Worm (Caenorhabditis elegans) whole organism, L1 larva: ENCODE results near the gene srh-47.
A peak's percentile ranks its signal among the peaks of the same experiment; 100 is the strongest.

ENCODE experiments used
- F16B12.6 ChIP-seq: fragments of 150-350 bp; optimal IDR thresholded peaks from 2 replicates; lab custom pipeline; 2014; ENCODE audit warnings: missing biosample characterization, missing genetic modification characterization
- aly-2 ChIP-seq: fragments of 150-350 bp; optimal IDR thresholded peaks from 2 replicates; lab custom pipeline; 2014; ENCODE audit warnings: missing biosample characterization, missing genetic modification characterization
- ceh-82 ChIP-seq, 3 experiments: fragments of 150-350 bp in 1 of 3; sonication (generic microtip) in 2 of 3; optimal IDR thresholded peaks; 2 replicates each; lab custom pipeline; 2014 to 2017; ENCODE audit warnings: missing biosample characterization in 3 of 3, missing genetic modification characterization in 3 of 3
- ceh-90 ChIP-seq: sonication (generic microtip); optimal IDR thresholded peaks from 2 replicates; lab custom pipeline; 2016; ENCODE audit warnings: missing genetic modification characterization, missing compliant biosample characterization
- ces-1 ChIP-seq: fragments of 150-350 bp; optimal IDR thresholded peaks from 2 replicates; lab custom pipeline; 2014; ENCODE audit warnings: missing biosample characterization, missing genetic modification reagents, missing genetic modification characterization
- dpl-1 ChIP-seq, 3 experiments: fragments of 150-350 bp in 2 of 3; sonication (generic microtip) in 1 of 3; optimal IDR thresholded peaks; 2 replicates each; lab custom pipeline; 2014 to 2017; ENCODE audit warnings: missing biosample characterization in 3 of 3, missing genetic modification characterization in 3 of 3, missing genetic modification reagents in 3 of 3
- dsc-1 ChIP-seq: sonication (generic microtip); optimal IDR thresholded peaks from 2 replicates; lab custom pipeline; 2016; ENCODE audit warnings: mild to moderate bottlenecking, missing genetic modification characterization, missing compliant biosample characterization
- efl-1 ChIP-seq, 4 experiments: fragments of 150-350 bp; optimal IDR thresholded peaks in 3 of 4; peaks in 1 of 4; 1 replicate in 1 of 4; 2 replicates in 3 of 4; lab custom pipeline; 2014; ENCODE audit warnings: missing biosample characterization in 2 of 4, missing genetic modification characterization in 2 of 4, missing genetic modification reagents in 2 of 4
- egl-27 ChIP-seq, 2 experiments: fragments of 150-350 bp in 1 of 2; sonication (generic microtip); optimal IDR thresholded peaks; 3 replicates each; lab custom pipeline; 2017 to 2018; ENCODE audit warnings: missing biosample characterization in 2 of 2, missing genetic modification characterization in 2 of 2, missing genetic modification reagents in 2 of 2
- elt-2 ChIP-seq: sonication (generic microtip); optimal IDR thresholded peaks from 2 replicates; lab custom pipeline; 2016; ENCODE audit warnings: missing genetic modification characterization, mild to moderate bottlenecking, inconsistent platforms, missing compliant biosample characterization, missing genetic modification reagents
- elt-3 ChIP-seq, 6 experiments: fragments of 150-350 bp in 1 of 6; sonication (generic microtip); optimal IDR thresholded peaks; 2 replicates each; lab custom pipeline; 2017 to 2018; ENCODE audit warnings: missing biosample characterization in 6 of 6, missing genetic modification characterization in 6 of 6, inconsistent platforms in 1 of 6
- fkh-10 ChIP-seq: sonication (generic microtip); optimal IDR thresholded peaks from 2 replicates; lab custom pipeline; 2017; ENCODE audit warnings: missing biosample characterization, missing genetic modification reagents, missing genetic modification characterization
- fkh-8 ChIP-seq: sonication (generic microtip); optimal IDR thresholded peaks from 2 replicates; lab custom pipeline; 2016; ENCODE audit warnings: mild to moderate bottlenecking, missing genetic modification characterization, missing compliant biosample characterization
- grh-1 ChIP-seq: fragments of 200-800 bp; sonication (Bioruptor generic); IDR thresholded peaks from 2 replicates; pipeline ENCODE4 v1.3.6; 2022; ENCODE audit warnings: missing genetic modification reagents, missing genetic modification characterization, missing compliant biosample characterization
- hpl-2 ChIP-seq: fragments of 150-350 bp; optimal IDR thresholded peaks from 2 replicates; lab custom pipeline; 2014; ENCODE audit warnings: missing biosample characterization, missing genetic modification reagents, missing genetic modification characterization
- isw-1 ChIP-seq: fragments of 200-800 bp; sonication (Bioruptor generic); IDR thresholded peaks from 2 replicates; pipeline ENCODE4 v1.3.6; 2022; ENCODE audit warnings: missing genetic modification characterization, missing compliant biosample characterization
- lin-13 ChIP-seq: fragments of 150-350 bp; optimal IDR thresholded peaks from 2 replicates; lab custom pipeline; 2014; ENCODE audit warnings: missing biosample characterization, missing genetic modification reagents, missing genetic modification characterization
- lin-14 ChIP-seq: fragments of 200-800 bp; sonication (Bioruptor generic); optimal IDR thresholded peaks from 2 replicates; lab custom pipeline; 2018; ENCODE audit warnings: mild to moderate bottlenecking, missing genetic modification characterization, moderate library complexity, missing compliant biosample characterization
- lin-39 ChIP-seq: fragments of 150-350 bp; optimal IDR thresholded peaks from 2 replicates; lab custom pipeline; 2014; ENCODE audit warnings: missing biosample characterization, missing genetic modification reagents, missing genetic modification characterization
- lsy-2 ChIP-seq, 2 experiments: fragments of 150-350 bp; optimal IDR thresholded peaks; 2 replicates each; lab custom pipeline; 2014; ENCODE audit warnings: missing biosample characterization in 2 of 2, missing genetic modification characterization in 2 of 2
- mab-9 ChIP-seq: fragments of 200-800 bp; sonication (Bioruptor generic); IDR thresholded peaks from 2 replicates; pipeline ENCODE4 v1.3.6; 2022; ENCODE audit warnings: missing genetic modification reagents, missing genetic modification characterization, missing compliant biosample characterization
- mdl-1 ChIP-seq, 2 experiments: fragments of 150-350 bp; optimal IDR thresholded peaks; 2 replicates each; lab custom pipeline; 2014 to 2017; ENCODE audit warnings: missing biosample characterization in 2 of 2, missing genetic modification characterization in 2 of 2, inconsistent platforms in 1 of 2
- mef-2 ChIP-seq: fragments of 150-350 bp; optimal IDR thresholded peaks from 2 replicates; lab custom pipeline; 2014; ENCODE audit warnings: missing biosample characterization, missing genetic modification characterization
- mep-1 ChIP-seq: fragments of 150-350 bp; optimal IDR thresholded peaks from 2 replicates; lab custom pipeline; 2014; ENCODE audit warnings: missing biosample characterization, missing genetic modification characterization
- nhr-71 ChIP-seq: sonication (generic microtip); optimal IDR thresholded peaks from 2 replicates; lab custom pipeline; 2016; ENCODE audit warnings: mild to moderate bottlenecking, missing genetic modification characterization, moderate library complexity, missing compliant biosample characterization
- nhr-76 ChIP-seq: sonication (generic microtip); optimal IDR thresholded peaks from 2 replicates; lab custom pipeline; 2017; ENCODE audit warnings: missing biosample characterization, missing genetic modification characterization
- nhr-77 ChIP-seq: fragments of 150-350 bp; optimal IDR thresholded peaks from 2 replicates; lab custom pipeline; 2014; ENCODE audit warnings: missing biosample characterization, missing genetic modification characterization
- nhr-84 ChIP-seq: sonication (generic microtip); optimal IDR thresholded peaks from 2 replicates; lab custom pipeline; 2017; ENCODE audit warnings: missing biosample characterization, missing genetic modification characterization
- nhr-90 ChIP-seq: sonication (generic microtip); optimal IDR thresholded peaks from 2 replicates; lab custom pipeline; 2016; ENCODE audit warnings: mild to moderate bottlenecking, missing genetic modification characterization, missing compliant biosample characterization; ENCODE audit not compliant: poor library complexity
- pqm-1 ChIP-seq: sonication (generic microtip); optimal IDR thresholded peaks from 3 replicates; lab custom pipeline; 2017; ENCODE audit warnings: missing biosample characterization, missing genetic modification characterization
- rnt-1 ChIP-seq: sonication (generic microtip); optimal IDR thresholded peaks from 2 replicates; lab custom pipeline; 2016; ENCODE audit warnings: mild to moderate bottlenecking, missing genetic modification characterization, moderate library complexity, missing compliant biosample characterization
- skn-1 ChIP-seq: fragments of 150-350 bp; optimal IDR thresholded peaks from 2 replicates; lab custom pipeline; 2014; ENCODE audit warnings: missing biosample characterization, missing genetic modification characterization
- snpc-4 ChIP-seq: fragments of 150-350 bp; optimal IDR thresholded peaks from 2 replicates; lab custom pipeline; 2014; ENCODE audit warnings: missing biosample characterization, missing genetic modification characterization
- snu-23 ChIP-seq: sonication (generic microtip); optimal IDR thresholded peaks from 2 replicates; lab custom pipeline; 2016; ENCODE audit warnings: missing genetic modification characterization, missing compliant biosample characterization
- sox-4 ChIP-seq: sonication (generic microtip); optimal IDR thresholded peaks from 2 replicates; lab custom pipeline; 2016; ENCODE audit warnings: missing genetic modification characterization, missing compliant biosample characterization
- sptf-1 ChIP-seq: fragments of 150-350 bp; optimal IDR thresholded peaks from 2 replicates; lab custom pipeline; 2014; ENCODE audit warnings: missing biosample characterization, missing genetic modification characterization
- sup-37 ChIP-seq: fragments of 200-800 bp; sonication (Bioruptor generic); optimal IDR thresholded peaks from 2 replicates; lab custom pipeline; 2018; ENCODE audit warnings: mild to moderate bottlenecking, missing genetic modification characterization, missing compliant biosample characterization
- tlp-1 ChIP-seq: fragments of 150-350 bp; optimal IDR thresholded peaks from 2 replicates; lab custom pipeline; 2014; ENCODE audit warnings: missing biosample characterization, missing genetic modification characterization
- unc-30 ChIP-seq: sonication (generic microtip); optimal IDR thresholded peaks from 2 replicates; lab custom pipeline; 2017; ENCODE audit warnings: missing biosample characterization, missing genetic modification characterization
- unc-62 ChIP-seq: fragments of 150-350 bp; optimal IDR thresholded peaks from 2 replicates; lab custom pipeline; 2014; ENCODE audit warnings: missing biosample characterization, missing genetic modification reagents, missing genetic modification characterization
- unc-86 ChIP-seq: sonication (generic microtip); optimal IDR thresholded peaks from 2 replicates; lab custom pipeline; 2016; ENCODE audit warnings: missing genetic modification characterization, missing compliant biosample characterization
- unc-98 ChIP-seq: fragments of 200-800 bp; sonication (Bioruptor generic); IDR thresholded peaks from 2 replicates; pipeline ENCODE4 v1.3.6; 2022; ENCODE audit warnings: missing genetic modification characterization, missing compliant biosample characterization
- vab-15 ChIP-seq: sonication (generic microtip); optimal IDR thresholded peaks from 2 replicates; lab custom pipeline; 2017; ENCODE audit warnings: missing genotype, mild to moderate bottlenecking, missing genetic modification characterization, missing compliant biosample characterization
- xbp-1 ChIP-seq: sonication (generic microtip); optimal IDR thresholded peaks from 2 replicates; lab custom pipeline; 2016; ENCODE audit warnings: missing genetic modification characterization, missing compliant biosample characterization
- ztf-11 ChIP-seq, 2 experiments: sonication (generic microtip); optimal IDR thresholded peaks; 2 replicates each; lab custom pipeline; 2016 to 2017; ENCODE audit warnings: missing genetic modification characterization in 2 of 2, missing biosample characterization in 1 of 2, missing compliant biosample characterization in 1 of 2
- ztf-4 ChIP-seq: fragments of 150-350 bp; optimal IDR thresholded peaks from 2 replicates; lab custom pipeline; 2014; ENCODE audit warnings: missing biosample characterization, missing genetic modification characterization

The srh-47 gene

DNA sequence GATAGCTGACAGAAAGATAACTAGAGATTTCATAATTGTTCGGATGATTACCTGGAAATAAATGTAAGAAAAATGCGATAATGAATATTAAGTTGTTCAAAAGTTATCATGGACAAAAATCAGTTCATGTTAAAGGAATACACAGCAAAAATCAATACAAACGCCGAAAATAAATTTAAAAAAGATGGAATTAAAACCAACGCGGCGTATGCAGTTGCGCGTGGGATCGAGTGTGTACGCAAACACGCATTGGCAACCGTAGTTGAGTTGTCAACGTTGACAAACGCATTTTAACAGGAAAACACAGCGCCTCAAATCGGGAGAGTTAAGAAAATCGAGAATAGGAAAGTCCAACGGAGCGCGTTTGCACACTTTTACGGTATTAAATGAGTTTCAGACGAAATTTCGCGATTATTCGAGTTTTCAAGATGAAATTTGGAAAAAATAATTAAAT, 26.5 kb upstream of the srh-47 start, which contains the start of gene tmed-10 (continued):
- TF ChIP-seq ztf-11 (tag; optimal IDR thresholded peaks at IDR 0.05; lab: Kevin White, UChicago) (peak in 1 of 2 experiments; percentile 0), lin-13 (GFP tag; lab: Kevin White, UChicago) (no peak), nhr-76 (tag; lab: Kevin White, UChicago) (no peak), hpl-2 (GFP tag; lab: Kevin White, UChicago) (no peak), pqm-1 (tag; lab: Kevin White, UChicago) (no peak), dsc-1 (tag; lab: Kevin White, UChicago) (peak; percentile 45), xbp-1 (peak; percentile 95), unc-30 (tag; lab: Kevin White, UChicago) (no peak), F16B12.6 (tag; lab: Kevin White, UChicago) (peak; percentile 92), fkh-10 (peak; percentile 27), fkh-8 (tag; lab: Kevin White, UChicago) (peak; percentile 53), lsy-2 (tag; optimal IDR thresholded peaks at IDR 0.05; lab: Kevin White, UChicago) (peak; percentile 87 to 96), ztf-4 (tag; lab: Kevin White, UChicago) (no peak), mef-2 (no peak), unc-98 (GFP tag; lab: Robert Waterston, UW) (no peak), skn-1 (peak; percentile 48), ceh-90 (tag; lab: Kevin White, UChicago) (no peak), aly-2 (tag; lab: Kevin White, UChicago) (no peak), isw-1 (GFP tag; lab: Robert Waterston, UW) (peak; percentile 68), nhr-90 (tag; lab: Kevin White, UChicago) (peak; percentile 54), unc-86 (tag; lab: Kevin White, UChicago) (peak; percentile 3), unc-62 (no peak), sup-37 (GFP tag; lab: Kevin White, UChicago) (no peak), elt-3 (tag; optimal IDR thresholded peaks at IDR 0.05; lab: Kevin White, UChicago) (peak in 1 of 6 experiments; percentile 27), tlp-1 (no peak), mab-9 (peak; percentile 37; the same call in 1 of the 2 replicates), elt-2 (tag; lab: Kevin White, UChicago) (peak; percentile 16), efl-1 (optimal IDR thresholded peaks at IDR 0.05; lab: Kevin White, UChicago) (peak; percentile 59 to 68), efl-1 (GFP tag; optimal IDR thresholded peaks at IDR 0.05 in 1 of 2; lab: Kevin White, UChicago) (peak; percentile 55 to 95), lin-14 (GFP tag; lab: Kevin White, UChicago) (peak; percentile 83), egl-27 (tag; optimal IDR thresholded peaks at IDR 0.05; lab: Kevin White, UChicago) (no peak), snpc-4 (tag; lab: Kevin White, UChicago) (peak; percentile 23), rnt-1 (tag; lab: Kevin White, UChicago) (peak; percentile 62), vab-15 (tag; lab: Kevin White, UChicago) (no peak), grh-1 (GFP tag; lab: Robert Waterston, UW) (no peak), lin-39 (tag; lab: Kevin White, UChicago) (no peak), mdl-1 (tag; optimal IDR thresholded peaks at IDR 0.05; lab: Kevin White, UChicago) (peak in 1 of 2 experiments; percentile 43), nhr-84 (no peak), mep-1 (tag; lab: Kevin White, UChicago) (peak; percentile 83), ceh-82 (tag; optimal IDR thresholded peaks at IDR 0.05; lab: Kevin White, UChicago) (peak; percentile 85 to 87 (median 87)), sptf-1 (tag; lab: Kevin White, UChicago) (no peak), sox-4 (tag; lab: Kevin White, UChicago) (no peak), nhr-71 (tag; lab: Kevin White, UChicago) (peak; percentile 78), nhr-77 (tag; lab: Kevin White, UChicago) (peak; percentile 44), ces-1 (no peak), snu-23 (GFP tag; lab: Kevin White, UChicago) (peak; percentile 84), dpl-1 (GFP tag; optimal IDR thresholded peaks at IDR 0.05; lab: Kevin White, UChicago) (peak; percentile 44 to 64 (median 59))
